Worm (Caenorhabditis elegans): ENCODE data around the gene F31A3.5.
A peak's percentile ranks its signal among the peaks of the same experiment; 100 is the strongest.

F31A3.5 gene

DNA sequence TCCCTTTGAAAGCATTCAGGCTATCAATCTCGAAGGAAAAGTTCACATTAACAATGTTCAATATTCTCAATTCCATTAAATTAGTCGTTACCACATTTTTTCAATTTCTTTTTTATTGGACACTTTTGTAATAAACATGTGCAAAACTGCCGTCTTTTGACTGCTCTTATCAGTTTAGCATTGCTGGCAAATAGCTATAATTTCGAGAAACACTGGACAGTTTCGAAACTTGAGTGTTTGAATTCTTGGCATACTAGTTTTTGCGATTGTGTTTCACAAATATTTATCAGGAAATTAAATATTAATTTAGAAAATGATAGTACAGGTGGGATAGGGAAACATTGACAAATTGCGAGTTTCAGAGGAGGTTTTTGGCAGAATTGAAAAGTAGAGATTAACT is 37.9 kb upstream of the F31A3.5 start:
- TF ChIP-seq ZK546.5 (tag; optimal IDR thresholded peaks at IDR 0.05) = no peak
- TF ChIP-seq nhr-43 (tag; optimal IDR thresholded peaks at IDR 0.05; ENCODE audit: poor library complexity, severe bottlenecking) = no peak
- no peak for TF ChIP-seq snpc-4 (tag; optimal IDR thresholded peaks at IDR 0.05)
- TF ChIP-seq nhr-237 (tag; optimal IDR thresholded peaks at IDR 0.05) = no peak
- no peak for TF ChIP-seq ceh-28 (tag; optimal IDR thresholded peaks at IDR 0.05)
- TF ChIP-seq pha-4 (tag; optimal IDR thresholded peaks at IDR 0.05) = no peak
- peak; percentile 81 for TF ChIP-seq elt-2 (tag; optimal IDR thresholded peaks at IDR 0.05)
- no peak for TF ChIP-seq nhr-12 (tag; optimal IDR thresholded peaks at IDR 0.05)
- TF ChIP-seq pqm-1 (tag; optimal IDR thresholded peaks at IDR 0.05) = peak; percentile 76
- no peak for TF ChIP-seq daf-12 (tag; optimal IDR thresholded peaks at IDR 0.05)
- TF ChIP-seq nfya-1 (tag; optimal IDR thresholded peaks at IDR 0.05; ENCODE audit: insufficient read depth) = no peak
- TF ChIP-seq lsy-12 (tag; optimal IDR thresholded peaks at IDR 0.05) = no peak
- no peak for TF ChIP-seq eor-1 (tag; optimal IDR thresholded peaks at IDR 0.05)
- TF ChIP-seq fos-1 (tag; optimal IDR thresholded peaks at IDR 0.05) = peak; percentile 19
- no peak for TF ChIP-seq lin-39 (tag; optimal IDR thresholded peaks at IDR 0.05)
- TF ChIP-seq hmg-11 (tag; optimal IDR thresholded peaks at IDR 0.05) = no peak
- no peak for TF ChIP-seq lin-15B (tag; optimal IDR thresholded peaks at IDR 0.05)
- TF ChIP-seq ztf-11 (tag; optimal IDR thresholded peaks at IDR 0.05) = no peak
- no peak for TF ChIP-seq skn-1 (tag; optimal IDR thresholded peaks at IDR 0.05)
- TF ChIP-seq mml-1 (tag; optimal IDR thresholded peaks at IDR 0.05) = no peak
- TF ChIP-seq ztf-4 (tag; optimal IDR thresholded peaks at IDR 0.05) = no peak
- TF ChIP-seq R02D3.7 (tag; optimal IDR thresholded peaks at IDR 0.05) = no peak

DNA sequence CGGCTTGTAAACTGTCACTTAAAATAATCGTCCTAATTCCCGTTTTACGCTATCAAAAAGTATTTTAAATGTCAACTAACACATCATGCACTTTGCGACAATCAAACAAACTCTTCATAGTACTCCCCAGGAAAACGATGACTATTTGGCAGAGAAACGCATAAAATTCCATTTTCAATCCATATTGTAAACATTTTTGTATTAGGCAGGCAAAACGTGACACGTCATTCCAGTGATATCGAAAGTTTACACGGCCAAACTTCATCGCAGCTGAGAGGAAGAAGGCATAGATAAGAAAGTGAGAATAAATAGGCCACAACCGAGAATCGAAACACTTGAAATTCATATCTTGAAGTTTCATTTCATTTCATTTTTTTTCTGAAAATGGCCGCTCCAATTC is 36.7 kb upstream of the F31A3.5 start, which contains the start of gene lec-9:
Gene lec-9 (plus strand): TSS at position 349 of the 400 bp plus-strand sequence.
- TF ChIP-seq snpc-4 (tag; optimal IDR thresholded peaks at IDR 0.05) (no peak), elt-1 (tag; optimal IDR thresholded peaks at IDR 0.05) (no peak), lsy-12 (tag; optimal IDR thresholded peaks at IDR 0.05) (no peak), nhr-11 (tag; optimal IDR thresholded peaks at IDR 0.05) (no peak), elt-2 (tag; optimal IDR thresholded peaks at IDR 0.05) (peak; percentile 97), ceh-82 (tag; optimal IDR thresholded peaks at IDR 0.05) (no peak), sea-2 (GFP tag; optimal IDR thresholded peaks at IDR 0.05) (no peak), nhr-76 (tag; optimal IDR thresholded peaks at IDR 0.05) (no peak), jun-1 (tag; optimal IDR thresholded peaks at IDR 0.05) (no peak), elt-3 (tag; optimal IDR thresholded peaks at IDR 0.05) (no peak), tbx-2 (tag; optimal IDR thresholded peaks at IDR 0.05) (no peak), ztf-11 (tag; optimal IDR thresholded peaks at IDR 0.05) (no peak), pha-4 (tag; optimal IDR thresholded peaks at IDR 0.05) (peak; percentile 68), unc-62 (GFP tag; optimal IDR thresholded peaks at IDR 0.05) (no peak), pqm-1 (tag; optimal IDR thresholded peaks at IDR 0.05) (peak; percentile 91), nhr-12 (tag; optimal IDR thresholded peaks at IDR 0.05) (no peak), skn-1 (tag; optimal IDR thresholded peaks at IDR 0.05) (peak; percentile 79), nhr-67 (tag; optimal IDR thresholded peaks at IDR 0.05) (no peak), egl-27 (tag; optimal IDR thresholded peaks at IDR 0.05) (no peak), nfya-1 (tag; optimal IDR thresholded peaks at IDR 0.05; ENCODE audit: insufficient read depth) (no peak), R02D3.7 (tag; optimal IDR thresholded peaks at IDR 0.05) (no peak)

DNA sequence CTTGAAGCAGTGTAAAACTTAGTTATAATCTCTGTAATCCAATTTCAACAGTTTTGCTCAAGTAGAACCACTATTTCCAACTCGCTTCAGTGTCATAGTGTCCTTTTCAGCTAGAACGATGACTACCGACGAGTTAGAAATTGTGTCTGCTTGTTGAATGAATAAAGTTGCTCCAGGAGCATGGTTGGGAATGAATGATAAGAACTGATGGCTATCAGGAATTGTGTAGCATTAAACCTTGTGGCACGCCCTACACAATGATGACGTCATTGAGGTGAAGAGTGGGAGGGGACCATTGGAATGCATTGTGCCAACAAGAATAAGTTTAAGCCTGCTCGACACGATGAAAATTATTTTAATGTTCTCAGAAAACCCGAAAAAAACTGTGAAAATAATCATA is 35.3 kb upstream of the F31A3.5 start:
- TF ChIP-seq nhr-76 (tag; optimal IDR thresholded peaks at IDR 0.05) (no peak), fkh-2 (tag; optimal IDR thresholded peaks at IDR 0.05) (no peak), elt-2 (tag; optimal IDR thresholded peaks at IDR 0.05) (peak; percentile 66), pqm-1 (tag; optimal IDR thresholded peaks at IDR 0.05) (peak; percentile 64)

DNA sequence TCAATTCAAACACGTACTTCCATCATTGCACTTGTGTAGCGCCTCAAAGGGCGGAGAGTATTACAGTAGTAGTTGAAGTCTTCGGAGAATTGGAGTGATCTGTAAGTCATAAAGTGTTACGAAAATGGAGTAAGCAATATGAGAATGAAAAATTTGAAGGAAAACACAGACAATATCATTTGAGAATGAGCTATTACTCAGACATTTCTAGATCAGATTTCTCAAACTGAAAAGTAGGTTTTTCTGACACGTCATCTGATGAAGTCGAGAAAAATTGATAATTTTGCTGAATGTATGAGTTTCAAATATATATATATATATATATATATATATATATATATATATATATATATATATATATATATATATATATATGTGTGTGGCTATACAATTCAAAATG is 16.4 kb upstream of the F31A3.5 start, which contains the start of gene frpr-7:
Gene frpr-7 (minus strand): TSS at position 101 of the 400 bp plus-strand sequence.
- TF ChIP-seq pha-4 (tag; optimal IDR thresholded peaks at IDR 0.05) (no peak), ceh-9 (tag; optimal IDR thresholded peaks at IDR 0.05) (no peak), pqm-1 (tag; optimal IDR thresholded peaks at IDR 0.05) (no peak), R02D3.7 (tag; optimal IDR thresholded peaks at IDR 0.05) (no peak), tbx-2 (tag; optimal IDR thresholded peaks at IDR 0.05) (no peak), lsy-12 (tag; optimal IDR thresholded peaks at IDR 0.05) (no peak), elt-2 (tag; optimal IDR thresholded peaks at IDR 0.05) (no peak), aly-2 (tag; optimal IDR thresholded peaks at IDR 0.05) (no peak), unc-62 (GFP tag; optimal IDR thresholded peaks at IDR 0.05) (no peak), nhr-11 (tag; optimal IDR thresholded peaks at IDR 0.05) (no peak), mdl-1 (tag; optimal IDR thresholded peaks at IDR 0.05) (no peak), nhr-23 (tag; optimal IDR thresholded peaks at IDR 0.05) (no peak), elt-1 (tag; optimal IDR thresholded peaks at IDR 0.05) (no peak), unc-39 (tag; optimal IDR thresholded peaks at IDR 0.05) (no peak), ceh-16 (tag; optimal IDR thresholded peaks at IDR 0.05) (no peak), nhr-237 (tag; optimal IDR thresholded peaks at IDR 0.05) (no peak)

Measured in whole organism, L3 larva.